Fruit fly (Drosophila melanogaster): ENCODE results near the gene CG6565.
A peak's percentile ranks its signal among the peaks of the same experiment; 100 is the strongest.

CG6565 gene

DNA sequence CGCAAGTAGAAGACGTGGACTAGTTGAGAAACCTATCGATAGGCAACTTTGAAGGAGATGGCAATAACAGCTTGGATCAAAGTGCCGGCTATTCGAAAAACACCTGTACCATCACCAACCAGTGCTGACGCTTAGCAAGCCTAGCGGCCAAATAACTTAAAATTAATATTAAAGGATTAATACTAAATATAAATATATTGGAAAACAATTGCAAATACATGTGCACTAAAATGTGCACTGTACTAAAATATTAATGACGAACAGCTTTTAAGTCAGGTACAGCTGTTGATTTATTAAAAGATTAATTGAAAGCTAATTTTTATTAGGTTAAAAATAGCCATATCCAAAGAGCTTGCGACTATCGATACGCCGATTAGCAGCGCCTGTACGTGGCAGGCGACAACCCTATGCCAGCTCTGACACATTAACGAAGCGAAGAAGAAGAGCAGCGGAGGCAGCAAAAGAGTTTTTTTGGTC is 4.7 kb downstream of the CG6565 start, which contains the start of the genes CG9302 and beta'COP (continued):
- TF ChIP-seq CG4707 (GFP tag; optimal IDR thresholded peaks at IDR 0.05) (no peak), CG12391 (tag; optimal IDR thresholded peaks at IDR 0.05) (peak; percentile 85), hth (optimal IDR thresholded peaks at IDR 0.05) (no peak), Adf1 (GFP tag; IDR thresholded peaks at IDR 0.05) (peak; percentile 48; the same call in 1 of the 2 replicates), gro (GFP tag; optimal IDR thresholded peaks at IDR 0.05) (peak; percentile 28), CG12071 (GFP tag; optimal IDR thresholded peaks at IDR 0.05) (no peak), luna (GFP tag; optimal IDR thresholded peaks at IDR 0.05) (peak; percentile 19), CG11504 (tag; optimal IDR thresholded peaks at IDR 0.05) (no peak), Dek (tag; optimal IDR thresholded peaks at IDR 0.05) (no peak), ken (GFP tag; IDR thresholded peaks at IDR 0.05) (peak; percentile 71; the same call in 2 of the 3 replicates), bab2 (GFP tag; optimal IDR thresholded peaks at IDR 0.05) (peak; percentile 48), Oli (tag; optimal IDR thresholded peaks at IDR 0.05) (peak; percentile 59), CG15696 (tag; optimal IDR thresholded peaks at IDR 0.05) (peak; percentile 79), TFAM (GFP tag; optimal IDR thresholded peaks at IDR 0.05) (no peak), chif (GFP tag; optimal IDR thresholded peaks at IDR 0.05) (peak in 1 of 2 experiments; percentile 20), HLH3B (GFP tag; IDR thresholded peaks at IDR 0.05) (no peak), NfI (GFP tag; optimal IDR thresholded peaks at IDR 0.05) (peak; percentile 69), chn (GFP tag; optimal IDR thresholded peaks at IDR 0.05) (peak; percentile 39), sisA (GFP tag; IDR thresholded peaks at IDR 0.05) (peak; percentile 58), CG1024 (GFP tag; IDR thresholded peaks at IDR 0.05) (no peak), Mes4 (GFP tag; optimal IDR thresholded peaks at IDR 0.05) (no peak), CG3407 (GFP tag; optimal IDR thresholded peaks at IDR 0.05) (no peak), Taf1 (GFP tag; IDR thresholded peaks at IDR 0.05) (0 out of 2 replicates have a peak, but pooled peaks have one; percentile 24), aop (GFP tag; IDR thresholded peaks at IDR 0.05) (no peak), CG10959 (GFP tag; IDR thresholded peaks at IDR 0.05) (no peak), Hand (GFP tag; optimal IDR thresholded peaks at IDR 0.05) (no peak), ro (GFP tag; IDR thresholded peaks at IDR 0.05) (no peak), CG34422 (GFP tag; IDR thresholded peaks at IDR 0.05) (0 out of 3 replicates have a peak, but pooled peaks have one; percentile 57), B-H2 (GFP tag; optimal IDR thresholded peaks at IDR 0.05) (peak; percentile 77), lola (GFP tag; optimal IDR thresholded peaks at IDR 0.05) (peak in 1 of 3 experiments; percentile 75), trh (GFP tag; optimal IDR thresholded peaks at IDR 0.05) (no peak), CG9215 (GFP tag; IDR thresholded peaks at IDR 0.05) (peak; percentile 74), CG16779 (GFP tag; IDR thresholded peaks at IDR 0.05) (no peak), usp (GFP tag; optimal IDR thresholded peaks at IDR 0.05) (no peak), Optix (GFP tag; IDR thresholded peaks at IDR 0.05) (no peak), NC2β (GFP tag; optimal IDR thresholded peaks at IDR 0.05) (no peak), Blimp-1 (GFP tag; optimal IDR thresholded peaks at IDR 0.05) (no peak), CG34224 (GFP tag; IDR thresholded peaks at IDR 0.05; ENCODE audit: partially characterized antibody) (no peak; the same call in 2 of the 3 replicates), Sry-β (GFP tag; optimal IDR thresholded peaks at IDR 0.05) (peak; percentile 98), Dip2 (GFP tag; IDR thresholded peaks at IDR 0.05) (no peak), insv (GFP tag; optimal IDR thresholded peaks at IDR 0.05) (peak in 1 of 2 experiments; percentile 37), ewg (GFP tag; optimal IDR thresholded peaks at IDR 0.05) (peak; percentile 47), vnd (GFP tag; IDR thresholded peaks at IDR 0.05; ENCODE audit: partially characterized antibody) (peak; percentile 72; the same call in 2 of the 3 replicates), CG12942 (GFP tag; optimal IDR thresholded peaks at IDR 0.05) (peak; percentile 52), CG10366 (GFP tag; IDR thresholded peaks at IDR 0.05) (peak; percentile 41; the same call in 1 of the 2 replicates), Asciz (GFP tag; optimal IDR thresholded peaks at IDR 0.05) (no peak), CG31365 (tag; optimal IDR thresholded peaks at IDR 0.05) (no peak), D (optimal IDR thresholded peaks at IDR 0.05) (no peak), D (GFP tag; optimal IDR thresholded peaks at IDR 0.05) (peak; percentile 32), Lhr (GFP tag; optimal IDR thresholded peaks at IDR 0.05) (peak; percentile 14), Side (GFP tag; optimal IDR thresholded peaks at IDR 0.05) (no peak)
